Worm (Caenorhabditis elegans): ENCODE results near the gene nhr-9.

DNA sequence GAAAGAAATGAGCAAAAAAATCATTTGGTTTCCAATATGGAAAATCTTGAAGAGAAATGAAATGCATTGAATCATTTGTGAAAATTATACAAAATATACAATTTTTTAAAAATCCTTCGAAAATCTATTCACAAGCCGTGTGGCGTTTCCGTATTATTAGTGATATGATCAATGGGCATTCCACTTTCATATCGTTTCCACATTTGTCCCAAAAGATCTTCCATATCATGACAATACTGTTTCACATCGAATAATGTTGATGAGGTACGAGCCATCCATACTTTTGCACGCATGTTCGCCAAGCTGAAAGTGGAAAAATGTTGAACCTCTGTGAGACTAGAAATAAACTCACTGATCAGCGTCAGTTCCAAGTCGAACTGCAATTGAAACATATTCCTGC, 51.1 kb downstream of the nhr-9 start:
- TF ChIP-seq unc-30 (tag; optimal IDR thresholded peaks at IDR 0.05) (no peak), sup-37 (GFP tag; optimal IDR thresholded peaks at IDR 0.05) (no peak), lin-39 (tag; optimal IDR thresholded peaks at IDR 0.05) (no peak), egl-27 (tag; optimal IDR thresholded peaks at IDR 0.05) (no peak)
